Worm (Caenorhabditis elegans) whole organism, mixed stage, embryonic: ENCODE results near the gene C06A6.4.

ENCODE experiments used
- M03D4.4 ChIP-seq: sonication (generic microtip); optimal IDR thresholded peaks from 2 replicates; lab custom pipeline; 2017; ENCODE audit warnings: mild to moderate bottlenecking, missing genetic modification characterization, missing compliant biosample characterization
- bed-3 ChIP-seq: fragments of 200-800 bp; sonication (Bioruptor generic); optimal IDR thresholded peaks from 3 replicates; lab custom pipeline; 2018; ENCODE audit warnings: mild to moderate bottlenecking, missing genetic modification characterization, moderate library complexity, missing compliant biosample characterization
- blmp-1 ChIP-seq: fragments of 150-350 bp; optimal IDR thresholded peaks from 2 replicates; lab custom pipeline; 2014; ENCODE audit warnings: missing biosample characterization, missing genetic modification characterization
- ceh-39 ChIP-seq: fragments of 150-350 bp; optimal IDR thresholded peaks from 2 replicates; lab custom pipeline; 2014; ENCODE audit warnings: missing biosample characterization, missing genetic modification characterization
- ceh-43 ChIP-seq: fragments of 200-800 bp; sonication (Bioruptor generic); optimal IDR thresholded peaks from 2 replicates; lab custom pipeline; 2018; ENCODE audit warnings: mild to moderate bottlenecking, missing genetic modification characterization, moderate library complexity, missing compliant biosample characterization
- ceh-83 ChIP-seq: fragments of 200-800 bp; sonication (Bioruptor generic); optimal IDR thresholded peaks from 2 replicates; lab custom pipeline; 2018; ENCODE audit warnings: mild to moderate bottlenecking, missing genetic modification characterization, missing compliant biosample characterization
- ces-1 ChIP-seq: fragments of 150-350 bp; optimal IDR thresholded peaks from 2 replicates; lab custom pipeline; 2014; ENCODE audit warnings: missing biosample characterization, missing genetic modification reagents, missing genetic modification characterization
- drap-1 ChIP-seq: fragments of 200-800 bp; sonication (Bioruptor generic); optimal IDR thresholded peaks from 3 replicates; lab custom pipeline; 2018; ENCODE audit warnings: mild to moderate bottlenecking, missing genetic modification characterization, missing compliant biosample characterization
- elt-3 ChIP-seq: fragments of 150-350 bp; optimal IDR thresholded peaks from 2 replicates; lab custom pipeline; 2014; ENCODE audit warnings: missing biosample characterization, missing genetic modification characterization
- flh-1 ChIP-seq: fragments of 200-800 bp; sonication (Bioruptor generic); optimal IDR thresholded peaks from 2 replicates; lab custom pipeline; 2018; ENCODE audit warnings: mild to moderate bottlenecking, missing genetic modification characterization, moderate library complexity, missing compliant biosample characterization
- ham-2 ChIP-seq: fragments of 200-800 bp; sonication (Bioruptor generic); optimal IDR thresholded peaks from 2 replicates; lab custom pipeline; 2018; ENCODE audit warnings: mild to moderate bottlenecking, missing genetic modification characterization, missing compliant biosample characterization
- hlh-1 ChIP-seq: fragments of 150-350 bp; optimal IDR thresholded peaks from 2 replicates; lab custom pipeline; 2014; ENCODE audit warnings: missing biosample characterization, missing genetic modification reagents, missing genetic modification characterization
- lin-13 ChIP-seq: fragments of 150-350 bp; optimal IDR thresholded peaks from 2 replicates; lab custom pipeline; 2014; ENCODE audit warnings: missing biosample characterization, missing genetic modification characterization
- lin-32 ChIP-seq: fragments of 200-800 bp; sonication (Bioruptor generic); optimal IDR thresholded peaks from 2 replicates; lab custom pipeline; 2018; ENCODE audit warnings: mild to moderate bottlenecking, missing genetic modification characterization, missing compliant biosample characterization
- mab-5 ChIP-seq: fragments of 150-350 bp; optimal IDR thresholded peaks from 2 replicates; lab custom pipeline; 2014; ENCODE audit warnings: missing biosample characterization, missing genetic modification characterization
- mep-1 ChIP-seq: fragments of 150-350 bp; optimal IDR thresholded peaks from 2 replicates; lab custom pipeline; 2017; ENCODE audit warnings: missing biosample characterization, missing genetic modification reagents, missing genetic modification characterization, inconsistent platforms
- mls-2 ChIP-seq: sonication (generic microtip); optimal IDR thresholded peaks from 2 replicates; lab custom pipeline; 2016; ENCODE audit warnings: mild to moderate bottlenecking, missing genetic modification characterization, moderate library complexity, missing compliant biosample characterization
- nhr-12 ChIP-seq: fragments of 150-350 bp; optimal IDR thresholded peaks from 2 replicates; lab custom pipeline; 2014; ENCODE audit warnings: missing biosample characterization, missing genetic modification characterization
- nhr-2 ChIP-seq: fragments of 150-350 bp; optimal IDR thresholded peaks from 2 replicates; lab custom pipeline; 2014; ENCODE audit warnings: missing biosample characterization, missing genetic modification characterization
- nhr-237 ChIP-seq: fragments of 150-350 bp; optimal IDR thresholded peaks from 2 replicates; lab custom pipeline; 2014; ENCODE audit warnings: missing biosample characterization, missing genetic modification characterization
- nhr-28 ChIP-seq: fragments of 150-350 bp; optimal IDR thresholded peaks from 2 replicates; lab custom pipeline; 2014; ENCODE audit warnings: missing biosample characterization, missing genetic modification characterization
- nhr-76 ChIP-seq: sonication (generic microtip); optimal IDR thresholded peaks from 2 replicates; lab custom pipeline; 2017; ENCODE audit warnings: missing biosample characterization, missing genetic modification characterization
- pha-4 ChIP-seq: fragments of 150-350 bp; optimal IDR thresholded peaks from 2 replicates; lab custom pipeline; 2018; ENCODE audit warnings: missing biosample characterization, missing genetic modification reagents, missing genetic modification characterization
- sem-2 ChIP-seq: fragments of 200-800 bp; sonication (Bioruptor generic); optimal IDR thresholded peaks from 2 replicates; lab custom pipeline; 2018; ENCODE audit warnings: mild to moderate bottlenecking, missing genetic modification characterization, missing compliant biosample characterization
- snpc-4 ChIP-seq: fragments of 150-350 bp; optimal IDR thresholded peaks from 2 replicates; lab custom pipeline; 2014; ENCODE audit warnings: missing biosample characterization, missing genetic modification characterization
- sptf-1 ChIP-seq: sonication (generic microtip); optimal IDR thresholded peaks from 2 replicates; lab custom pipeline; 2017; ENCODE audit warnings: mild to moderate bottlenecking, missing genetic modification characterization, moderate library complexity, missing compliant biosample characterization
- tbx-8 ChIP-seq: fragments of 200-800 bp; sonication (Bioruptor generic); optimal IDR thresholded peaks from 2 replicates; lab custom pipeline; 2018; ENCODE audit warnings: mild to moderate bottlenecking, missing genetic modification characterization, moderate library complexity, missing compliant biosample characterization
- unc-120 ChIP-seq: sonication (generic microtip); optimal IDR thresholded peaks from 2 replicates; lab custom pipeline; 2017; ENCODE audit warnings: missing genetic modification characterization, missing compliant biosample characterization; ENCODE audit not compliant: poor library complexity, severe bottlenecking
- unc-39 ChIP-seq: fragments of 150-350 bp; optimal IDR thresholded peaks from 2 replicates; lab custom pipeline; 2014; ENCODE audit warnings: missing biosample characterization, missing genetic modification characterization
- unc-62 ChIP-seq: fragments of 150-350 bp; optimal IDR thresholded peaks from 2 replicates; lab custom pipeline; 2014; ENCODE audit warnings: missing biosample characterization, missing genetic modification reagents, missing genetic modification characterization
- zip-8 ChIP-seq: fragments of 150-350 bp; optimal IDR thresholded peaks from 2 replicates; lab custom pipeline; 2014; ENCODE audit warnings: missing biosample characterization, missing genetic modification characterization

The C06A6.4 gene

ce11 chrIV:7836491-7836890, 7.4 kb upstream of the C06A6.4 start:
- TF ChIP-seq M03D4.4 (tag; lab: Kevin White, UChicago) (no peak), mep-1 (tag; lab: Kevin White, UChicago) (no peak), mls-2 (no peak), ham-2 (GFP tag; lab: Kevin White, UChicago) (no peak), blmp-1 (tag; lab: Kevin White, UChicago) (peak; percentile 6), snpc-4 (no peak), sptf-1 (no peak), tbx-8 (GFP tag; lab: Kevin White, UChicago) (no peak)

ce11 chrIV:7836030-7836429, 6.9 kb upstream of the C06A6.4 start:
- TF ChIP-seq mep-1 (tag; lab: Kevin White, UChicago) (peak; percentile 15), ceh-39 (tag; lab: Kevin White, UChicago) (peak; percentile 23), nhr-237 (no peak), nhr-2 (tag; lab: Kevin White, UChicago) (peak; percentile 88), mls-2 (peak; percentile 20)

ce11 chrIV:7834625-7835228, 5.6 kb upstream of the C06A6.4 start, which contains the start of gene erp-44.2:
Gene erp-44.2, minus strand, starts transcription at chrIV:7834675.
- no peak for TF ChIP-seq lin-32 (GFP tag; lab: Kevin White, UChicago)
- no peak for TF ChIP-seq tbx-8 (GFP tag; lab: Kevin White, UChicago)
- no peak for TF ChIP-seq ceh-83 (GFP tag; lab: Kevin White, UChicago)
- no peak for TF ChIP-seq lin-13 (tag; lab: Kevin White, UChicago)
- TF ChIP-seq snpc-4: no peak
- TF ChIP-seq nhr-237: no peak
- no peak for TF ChIP-seq sptf-1
- TF ChIP-seq flh-1 (GFP tag; lab: Kevin White, UChicago): no peak
- TF ChIP-seq nhr-2 (tag; lab: Kevin White, UChicago): no peak
- no peak for TF ChIP-seq mep-1 (tag; lab: Kevin White, UChicago)
- TF ChIP-seq hlh-1: no peak
- no peak for TF ChIP-seq sem-2 (GFP tag; lab: Kevin White, UChicago)
- TF ChIP-seq mab-5 (tag; lab: Kevin White, UChicago): no peak
- no peak for TF ChIP-seq unc-120 (tag; lab: Kevin White, UChicago)
- no peak for TF ChIP-seq nhr-76 (tag; lab: Kevin White, UChicago)
- TF ChIP-seq ceh-43 (GFP tag; lab: Kevin White, UChicago): no peak
- TF ChIP-seq elt-3 (tag; lab: Kevin White, UChicago): no peak

ce11 chrIV:7830151-7830550, 1.1 kb upstream of the C06A6.4 start, which contains the start of gene mvb-12:
Gene mvb-12, plus strand, starts transcription at chrIV:7830525.
- peak; percentile 8 for TF ChIP-seq ces-1 (GFP tag; lab: Kevin White, UChicago)
- no peak for TF ChIP-seq lin-13 (tag; lab: Kevin White, UChicago)
- no peak for TF ChIP-seq nhr-2 (tag; lab: Kevin White, UChicago)

- no peak for TF ChIP-seq elt-3 (tag; lab: Kevin White, UChicago)
Observed at ce11 chrIV:7824649-7825048, 4.4 kb downstream of the C06A6.4 start.

- TF ChIP-seq bed-3 (GFP tag; lab: Kevin White, UChicago) (no peak), nhr-28 (tag; lab: Kevin White, UChicago) (no peak), tbx-8 (GFP tag; lab: Kevin White, UChicago) (no peak), pha-4 (no peak), sptf-1 (no peak), nhr-12 (no peak), unc-39 (no peak)
Observed at ce11 chrIV:7822524-7822923, 6.6 kb downstream of the C06A6.4 start, which contains the start of gene T14A8.2. Gene T14A8.2, minus strand, starts transcription at chrIV:7822624.

ce11 chrIV:7817852-7818251, 11.2 kb downstream of the C06A6.4 start, which contains the start of gene ric-3:
Gene ric-3, plus strand, starts transcription at chrIV:7818251.
- TF ChIP-seq elt-3 (tag; lab: Kevin White, UChicago) (peak; percentile 9), ces-1 (GFP tag; lab: Kevin White, UChicago) (peak; percentile 84), zip-8 (no peak), mep-1 (tag; lab: Kevin White, UChicago) (peak; percentile 29), hlh-1 (peak; percentile 60), nhr-2 (tag; lab: Kevin White, UChicago) (no peak), nhr-28 (tag; lab: Kevin White, UChicago) (no peak), nhr-76 (tag; lab: Kevin White, UChicago) (no peak), tbx-8 (GFP tag; lab: Kevin White, UChicago) (no peak), unc-120 (tag; lab: Kevin White, UChicago) (peak; percentile 72), drap-1 (GFP tag; lab: Kevin White, UChicago) (no peak), ham-2 (GFP tag; lab: Kevin White, UChicago) (peak; percentile 6), M03D4.4 (tag; lab: Kevin White, UChicago) (no peak), unc-62 (GFP tag; lab: Kevin White, UChicago) (peak; percentile 60)
